Worm (Caenorhabditis elegans) whole organism, late embryonic: Measurements from ENCODE around the gene ZK488.6.

Source experiments
- C08G9.2 ChIP-seq: sonication (generic microtip); optimal IDR thresholded peaks from 2 replicates; lab custom pipeline; 2016; ENCODE audit warnings: mild to moderate bottlenecking, missing genetic modification characterization, moderate library complexity, missing compliant biosample characterization
- F13H6.1 ChIP-seq: sonication (generic microtip); optimal IDR thresholded peaks from 2 replicates; lab custom pipeline; 2016; ENCODE audit warnings: missing genetic modification characterization, missing compliant biosample characterization
- T23F11.4 ChIP-seq: fragments of 200-800 bp; sonication (Bioruptor generic); optimal IDR thresholded peaks from 2 replicates; lab custom pipeline; 2018; ENCODE audit warnings: mild to moderate bottlenecking, missing genetic modification characterization, missing compliant biosample characterization
- Y22D7AL.16 ChIP-seq: sonication (generic microtip); optimal IDR thresholded peaks from 2 replicates; lab custom pipeline; 2016; ENCODE audit warnings: missing genetic modification characterization, missing compliant biosample characterization
- ahr-1 ChIP-seq: sonication (generic microtip); optimal IDR thresholded peaks from 2 replicates; lab custom pipeline; 2016; ENCODE audit warnings: missing genetic modification characterization, missing compliant biosample characterization
- ceh-14 ChIP-seq: sonication (generic microtip); optimal IDR thresholded peaks from 2 replicates; lab custom pipeline; 2016; ENCODE audit warnings: missing genotype, missing genetic modification characterization, missing compliant biosample characterization
- ceh-19 ChIP-seq: fragments of 200-800 bp; sonication (Bioruptor generic); optimal IDR thresholded peaks from 2 replicates; lab custom pipeline; 2018; ENCODE audit warnings: mild to moderate bottlenecking, missing genetic modification characterization, missing compliant biosample characterization
- ceh-2 ChIP-seq: sonication (generic microtip); optimal IDR thresholded peaks from 2 replicates; lab custom pipeline; 2016; ENCODE audit warnings: missing genotype, missing genetic modification characterization, missing compliant biosample characterization
- ceh-22 ChIP-seq: sonication (generic microtip); optimal IDR thresholded peaks from 2 replicates; lab custom pipeline; 2017; ENCODE audit warnings: missing biosample characterization, missing genetic modification characterization
- ceh-30 ChIP-seq: fragments of 150-350 bp; optimal IDR thresholded peaks from 2 replicates; lab custom pipeline; 2014; ENCODE audit warnings: missing biosample characterization, missing genetic modification characterization
- ceh-48 ChIP-seq: sonication (generic microtip); optimal IDR thresholded peaks from 2 replicates; lab custom pipeline; 2016; ENCODE audit warnings: missing genetic modification characterization, inconsistent platforms, missing compliant biosample characterization
- ceh-9 ChIP-seq: sonication (generic microtip); optimal IDR thresholded peaks from 2 replicates; lab custom pipeline; 2016; ENCODE audit warnings: mild to moderate bottlenecking, missing genetic modification characterization, inconsistent platforms, missing compliant biosample characterization
- che-1 ChIP-seq: sonication (generic microtip); optimal IDR thresholded peaks from 2 replicates; lab custom pipeline; 2016; ENCODE audit warnings: mild to moderate bottlenecking, missing genetic modification characterization, missing compliant biosample characterization
- dmd-4 ChIP-seq: sonication (generic microtip); optimal IDR thresholded peaks from 2 replicates; lab custom pipeline; 2016; ENCODE audit warnings: borderline replicate concordance, missing genetic modification characterization, missing compliant biosample characterization
- dve-1 ChIP-seq: sonication (generic microtip); optimal IDR thresholded peaks from 2 replicates; lab custom pipeline; 2017; ENCODE audit warnings: antibody characterized with exemption, mild to moderate bottlenecking, missing genetic modification characterization, missing compliant biosample characterization
- elt-2 ChIP-seq: sonication (generic microtip); optimal IDR thresholded peaks from 2 replicates; lab custom pipeline; 2016; ENCODE audit warnings: missing genetic modification reagents, missing genetic modification characterization, missing compliant biosample characterization
- elt-4 ChIP-seq: sonication (generic microtip); optimal IDR thresholded peaks from 2 replicates; lab custom pipeline; 2016; ENCODE audit warnings: missing genetic modification characterization, missing compliant biosample characterization
- ets-4 ChIP-seq: sonication (generic microtip); optimal IDR thresholded peaks from 2 replicates; lab custom pipeline; 2016; ENCODE audit warnings: missing genetic modification characterization, missing compliant biosample characterization
- eyg-1 ChIP-seq: sonication (generic microtip); optimal IDR thresholded peaks from 2 replicates; lab custom pipeline; 2016; ENCODE audit warnings: missing genotype, missing genetic modification characterization, missing compliant biosample characterization
- fax-1 ChIP-seq: sonication (generic microtip); optimal IDR thresholded peaks from 2 replicates; lab custom pipeline; 2016; ENCODE audit warnings: missing genotype, missing genetic modification characterization, missing compliant biosample characterization
- fkh-6 ChIP-seq: sonication (generic microtip); optimal IDR thresholded peaks from 2 replicates; lab custom pipeline; 2016; ENCODE audit warnings: missing genetic modification characterization, missing compliant biosample characterization
- gmeb-2 ChIP-seq: sonication (generic microtip); optimal IDR thresholded peaks from 2 replicates; lab custom pipeline; 2016; ENCODE audit warnings: missing genetic modification characterization, inconsistent platforms, missing compliant biosample characterization
- hlh-13 ChIP-seq: fragments of 200-800 bp; sonication (Bioruptor generic); optimal IDR thresholded peaks from 2 replicates; lab custom pipeline; 2018; ENCODE audit warnings: mild to moderate bottlenecking, missing genetic modification characterization, missing compliant biosample characterization
- hlh-15 ChIP-seq: sonication (generic microtip); optimal IDR thresholded peaks from 2 replicates; lab custom pipeline; 2016; ENCODE audit warnings: missing genetic modification characterization, missing compliant biosample characterization
- hlh-8 ChIP-seq: sonication (generic microtip); optimal IDR thresholded peaks from 2 replicates; lab custom pipeline; 2016; ENCODE audit warnings: missing genotype, missing genetic modification characterization, missing compliant biosample characterization
- lim-6 ChIP-seq: sonication (generic microtip); optimal IDR thresholded peaks from 2 replicates; lab custom pipeline; 2016; ENCODE audit warnings: missing genetic modification characterization, missing compliant biosample characterization
- madf-2 ChIP-seq: sonication (generic microtip); optimal IDR thresholded peaks from 2 replicates; lab custom pipeline; 2017; ENCODE audit warnings: missing genetic modification characterization, missing compliant biosample characterization
- mec-3 ChIP-seq: sonication (generic microtip); optimal IDR thresholded peaks from 2 replicates; lab custom pipeline; 2016; ENCODE audit warnings: borderline replicate concordance, missing genetic modification characterization, missing compliant biosample characterization
- nhr-11 ChIP-seq: fragments of 150-350 bp; optimal IDR thresholded peaks from 2 replicates; lab custom pipeline; 2014; ENCODE audit warnings: missing biosample characterization, missing genetic modification characterization
- pat-9 ChIP-seq: fragments of 200-800 bp; sonication (Bioruptor generic); optimal IDR thresholded peaks from 2 replicates; lab custom pipeline; 2018; ENCODE audit warnings: mild to moderate bottlenecking, missing genetic modification characterization, moderate library complexity, missing compliant biosample characterization
- pax-1 ChIP-seq: fragments of 150-350 bp; optimal IDR thresholded peaks from 2 replicates; lab custom pipeline; 2014; ENCODE audit warnings: missing biosample characterization, missing genetic modification characterization
- pha-2 ChIP-seq: sonication (generic microtip); optimal IDR thresholded peaks from 2 replicates; lab custom pipeline; 2017; ENCODE audit warnings: mild to moderate bottlenecking, missing genetic modification characterization, missing compliant biosample characterization
- pqm-1 ChIP-seq: sonication (generic microtip); optimal IDR thresholded peaks from 2 replicates; lab custom pipeline; 2016; ENCODE audit warnings: missing genetic modification characterization, missing compliant biosample characterization
- rnt-1 ChIP-seq: sonication (generic microtip); optimal IDR thresholded peaks from 2 replicates; lab custom pipeline; 2016; ENCODE audit warnings: missing genetic modification characterization, missing compliant biosample characterization
- sox-4 ChIP-seq: sonication (generic microtip); optimal IDR thresholded peaks from 2 replicates; lab custom pipeline; 2017; ENCODE audit warnings: mild to moderate bottlenecking, missing genetic modification characterization, inconsistent platforms, missing compliant biosample characterization
- tbx-2 ChIP-seq: sonication (generic microtip); optimal IDR thresholded peaks from 2 replicates; lab custom pipeline; 2016; ENCODE audit warnings: missing genetic modification characterization, missing compliant biosample characterization
- tbx-7 ChIP-seq: sonication (generic microtip); optimal IDR thresholded peaks from 2 replicates; lab custom pipeline; 2016; ENCODE audit warnings: missing genotype, missing genetic modification characterization, missing compliant biosample characterization
- unc-3 ChIP-seq, 2 experiments: fragments of 200-800 bp in 1 of 2; sonication (Bioruptor generic) in 1 of 2; sonication (generic microtip) in 1 of 2; conservative IDR thresholded peaks in 1 of 2; optimal IDR thresholded peaks in 1 of 2; 2 replicates each; pipeline versions ENCODE4 v1.3.6 to Lab custom; 2016 to 2022; ENCODE audit warnings: missing compliant biosample characterization in 2 of 2, missing genetic modification characterization in 2 of 2, missing genetic modification reagents in 1 of 2
- unc-55 ChIP-seq: sonication (generic microtip); optimal IDR thresholded peaks from 2 replicates; lab custom pipeline; 2017; ENCODE audit warnings: missing biosample characterization, missing genetic modification reagents, missing genetic modification characterization
- unc-86 ChIP-seq: sonication (generic microtip); optimal IDR thresholded peaks from 2 replicates; lab custom pipeline; 2016; ENCODE audit warnings: missing genetic modification characterization, missing compliant biosample characterization
- zip-5 ChIP-seq: sonication (generic microtip); optimal IDR thresholded peaks from 2 replicates; lab custom pipeline; 2016; ENCODE audit warnings: missing genetic modification characterization, missing compliant biosample characterization

Gene ZK488.6

DNA sequence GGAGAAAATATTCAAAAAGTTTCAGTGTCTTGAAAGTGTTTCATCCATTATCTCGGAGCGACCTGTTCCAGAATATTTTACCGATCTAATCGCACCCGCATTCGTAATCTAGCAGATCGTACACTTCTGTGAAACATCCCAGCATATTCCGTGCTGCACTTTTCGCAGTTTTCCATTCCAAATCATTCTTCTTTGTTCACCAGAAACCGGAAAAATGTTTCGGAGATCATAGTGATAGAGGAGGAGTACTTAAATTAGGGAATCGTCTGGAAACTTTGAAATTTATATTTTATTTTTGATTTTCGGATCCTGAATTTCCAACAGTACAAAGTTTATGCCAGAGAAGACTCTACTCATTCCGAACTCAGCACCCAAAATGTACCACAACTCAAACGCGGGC is 4.8 kb upstream of the ZK488.6 start, which contains the start of gene K06H6.2:
Gene K06H6.2, plus strand, starts transcription at position 301 of the 400 bp plus-strand sequence.
- TF ChIP-seq lim-6 (tag; lab: Kevin White, UChicago) (no peak), ets-4 (tag; lab: Kevin White, UChicago) (no peak), ceh-14 (tag; lab: Kevin White, UChicago) (no peak), fkh-6 (tag; lab: Kevin White, UChicago) (no peak)

DNA sequence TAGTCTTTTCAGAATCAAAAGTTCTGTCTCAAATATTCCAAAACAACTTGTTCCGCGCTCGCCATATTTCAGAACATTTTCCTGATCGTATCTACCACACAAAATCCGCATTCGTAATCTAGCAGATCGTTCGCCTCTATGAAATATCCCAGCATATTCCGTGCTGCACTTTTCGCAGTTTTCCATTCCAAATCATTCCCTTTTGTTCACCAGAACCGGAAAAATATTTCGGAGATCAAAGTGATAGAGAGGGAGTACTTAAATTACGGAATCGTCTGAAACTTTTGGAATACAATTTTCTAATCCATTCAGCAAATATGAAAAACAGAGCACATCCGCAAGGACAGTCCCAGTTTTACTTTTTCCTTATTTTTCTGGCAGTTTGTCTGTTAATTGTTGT is 2.5 kb upstream of the ZK488.6 start, which contains the start of gene K06H6.1:
Gene K06H6.1, plus strand, starts transcription at position 301 of the 400 bp plus-strand sequence.
- TF ChIP-seq ceh-2 (tag; lab: Kevin White, UChicago): no peak
- no peak for TF ChIP-seq elt-2 (tag; lab: Kevin White, UChicago)
- TF ChIP-seq lim-6 (tag; lab: Kevin White, UChicago): no peak
- TF ChIP-seq hlh-13: no peak
- no peak for TF ChIP-seq nhr-11 (tag; lab: Kevin White, UChicago)
- TF ChIP-seq dmd-4: no peak
- TF ChIP-seq unc-55: no peak
- TF ChIP-seq Y22D7AL.16 (tag; lab: Kevin White, UChicago): no peak
- TF ChIP-seq sox-4 (tag; lab: Kevin White, UChicago): no peak
- TF ChIP-seq pqm-1 (tag; lab: Kevin White, UChicago): no peak

DNA sequence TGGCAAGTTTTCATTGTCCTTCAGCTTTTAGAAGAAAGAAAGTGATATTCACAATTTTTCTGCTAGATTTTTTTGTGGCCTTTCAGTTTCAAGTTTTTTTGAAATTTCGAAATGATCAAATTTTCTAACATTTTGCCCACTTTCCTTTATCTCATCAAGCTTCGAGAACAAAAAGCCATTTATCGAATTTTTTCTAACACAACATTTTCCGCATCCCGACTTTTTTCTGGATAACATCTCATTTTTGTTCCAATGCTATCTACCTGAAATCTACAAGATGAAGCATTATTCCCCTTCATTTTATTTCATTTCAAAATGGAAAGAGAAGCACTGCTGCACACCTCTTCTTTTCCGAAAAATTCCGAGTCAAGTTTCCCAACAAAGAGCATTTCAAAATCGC is 2.7 kb downstream of the ZK488.6 start, which contains the start of gene ZK488.5:
Gene ZK488.5, plus strand, starts transcription at position 301 of the 400 bp plus-strand sequence.
- TF ChIP-seq unc-86 (no peak), tbx-7 (tag; lab: Kevin White, UChicago) (no peak), che-1 (no peak), pqm-1 (tag; lab: Kevin White, UChicago) (no peak)

DNA sequence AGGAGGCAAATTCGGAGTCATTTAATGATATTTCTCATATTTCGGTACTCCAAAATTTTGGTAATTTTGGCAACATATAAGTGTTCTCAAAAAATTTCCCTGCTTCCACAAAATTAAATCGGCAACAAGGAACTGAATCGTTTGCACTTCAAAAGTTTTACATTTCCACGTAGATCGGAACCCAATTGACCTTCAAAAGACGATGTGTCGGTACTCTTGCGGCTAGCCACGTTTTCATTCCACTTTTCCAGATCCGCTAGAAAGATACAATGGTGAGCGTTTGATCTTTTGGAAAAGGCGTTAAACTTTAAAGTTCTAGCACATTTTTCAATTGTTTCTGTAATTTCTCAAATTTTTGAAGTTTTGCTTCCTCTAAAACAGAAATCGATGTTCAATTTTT is 6.6 kb downstream of the ZK488.6 start:
- TF ChIP-seq C08G9.2 (tag; lab: Kevin White, UChicago) (no peak), pat-9 (no peak), ceh-14 (tag; lab: Kevin White, UChicago) (no peak), sox-4 (tag; lab: Kevin White, UChicago) (no peak), unc-3 (GFP tag; conservative IDR thresholded peaks at IDR 0.05; lab: Robert Waterston, UW) (no peak), unc-3 (tag; optimal IDR thresholded peaks at IDR 0.05; lab: Kevin White, UChicago) (no peak), ceh-22 (tag; lab: Kevin White, UChicago) (no peak), hlh-15 (tag; lab: Kevin White, UChicago) (no peak), madf-2 (tag; lab: Kevin White, UChicago) (no peak), ceh-30 (tag; lab: Kevin White, UChicago) (no peak), tbx-2 (tag; lab: Kevin White, UChicago) (no peak), pax-1 (no peak), ceh-9 (tag; lab: Kevin White, UChicago) (no peak), dmd-4 (no peak), dve-1 (tag; lab: Kevin White, UChicago) (no peak), unc-86 (no peak), eyg-1 (no peak), T23F11.4 (GFP tag; lab: Kevin White, UChicago) (no peak), Y22D7AL.16 (tag; lab: Kevin White, UChicago) (no peak)
- TF ChIP-seq, all 69 proteins: peak for 0

DNA sequence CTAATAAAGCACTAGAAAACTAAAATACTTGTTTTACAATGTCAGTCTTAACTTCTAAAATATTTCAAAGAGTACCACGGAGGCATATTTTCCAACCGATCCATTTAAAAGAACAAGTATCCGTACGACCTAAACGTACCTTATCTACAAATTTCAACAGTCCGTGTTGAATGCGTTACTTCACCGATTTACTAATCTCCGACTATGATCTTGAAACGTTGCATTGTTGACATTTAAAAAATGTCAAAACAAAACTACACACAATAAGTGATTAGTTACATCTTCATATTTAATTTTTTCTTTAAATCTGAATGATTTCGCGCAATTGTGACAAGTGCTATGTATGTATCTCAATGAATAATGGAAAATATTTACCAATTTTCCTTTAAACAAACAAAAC is 7.5 kb downstream of the ZK488.6 start:
- TF ChIP-seq zip-5 (tag; lab: Kevin White, UChicago) (no peak), mec-3 (tag; lab: Kevin White, UChicago) (no peak), pha-2 (tag; lab: Kevin White, UChicago) (no peak), elt-4 (tag; lab: Kevin White, UChicago) (no peak), ahr-1 (tag; lab: Kevin White, UChicago) (no peak), ceh-19 (no peak), ceh-48 (tag; lab: Kevin White, UChicago) (no peak), fax-1 (tag; lab: Kevin White, UChicago) (no peak), rnt-1 (tag; lab: Kevin White, UChicago) (no peak), ceh-22 (tag; lab: Kevin White, UChicago) (no peak), hlh-13 (no peak), hlh-8 (tag; lab: Kevin White, UChicago) (no peak), ceh-9 (tag; lab: Kevin White, UChicago) (no peak), F13H6.1 (tag; lab: Kevin White, UChicago) (no peak), tbx-7 (tag; lab: Kevin White, UChicago) (no peak), ceh-30 (tag; lab: Kevin White, UChicago) (no peak), pqm-1 (tag; lab: Kevin White, UChicago) (no peak), gmeb-2 (tag; lab: Kevin White, UChicago) (no peak)
- TF ChIP-seq, all 69 proteins: peak for 0
